Worm (Caenorhabditis elegans): ENCODE results near the gene T24C4.2.

Gene T24C4.2

DNA sequence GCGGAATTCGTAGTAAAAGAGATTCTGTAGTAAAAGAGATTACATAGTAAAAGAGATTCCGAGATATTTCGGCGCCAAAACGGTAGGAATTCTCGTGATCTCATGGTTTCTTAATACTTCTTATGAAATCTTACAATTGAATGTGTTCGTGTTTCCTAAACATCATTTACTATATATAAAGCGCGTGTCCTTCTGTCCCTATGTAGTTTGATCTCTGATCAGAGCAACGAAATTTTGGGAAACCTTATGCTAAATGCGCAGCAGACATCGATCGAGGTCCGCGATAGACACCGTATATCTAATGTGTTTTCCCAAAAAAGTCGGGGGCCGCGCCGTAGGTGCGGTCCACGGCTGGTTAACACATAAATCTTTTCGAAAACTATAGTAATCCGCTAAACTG is 43.0 kb upstream of the T24C4.2 start:
- TF ChIP-seq pbrm-1 (GFP tag; IDR thresholded peaks at IDR 0.05), result 0 out of 2 replicates have a peak, but pooled peaks have one; percentile 19
- TF ChIP-seq snpc-4 (GFP tag; optimal IDR thresholded peaks at IDR 0.05), result peak; percentile 30
- peak in 1 of 4 experiments; percentile 90 for TF ChIP-seq snpc-4 (tag; optimal IDR thresholded peaks at IDR 0.05)
- peak; percentile 64 for TF ChIP-seq snpc-1.1 (tag; optimal IDR thresholded peaks at IDR 0.05; ENCODE audit: insufficient read depth)
- TF ChIP-seq attf-6 (GFP tag; IDR thresholded peaks at IDR 0.05), result peak; percentile 65; the same call in 1 of the 2 replicates
- TF ChIP-seq hmg-1.2 (GFP tag; IDR thresholded peaks at IDR 0.05), result peak; percentile 31; the same call in 1 of the 2 replicates

DNA sequence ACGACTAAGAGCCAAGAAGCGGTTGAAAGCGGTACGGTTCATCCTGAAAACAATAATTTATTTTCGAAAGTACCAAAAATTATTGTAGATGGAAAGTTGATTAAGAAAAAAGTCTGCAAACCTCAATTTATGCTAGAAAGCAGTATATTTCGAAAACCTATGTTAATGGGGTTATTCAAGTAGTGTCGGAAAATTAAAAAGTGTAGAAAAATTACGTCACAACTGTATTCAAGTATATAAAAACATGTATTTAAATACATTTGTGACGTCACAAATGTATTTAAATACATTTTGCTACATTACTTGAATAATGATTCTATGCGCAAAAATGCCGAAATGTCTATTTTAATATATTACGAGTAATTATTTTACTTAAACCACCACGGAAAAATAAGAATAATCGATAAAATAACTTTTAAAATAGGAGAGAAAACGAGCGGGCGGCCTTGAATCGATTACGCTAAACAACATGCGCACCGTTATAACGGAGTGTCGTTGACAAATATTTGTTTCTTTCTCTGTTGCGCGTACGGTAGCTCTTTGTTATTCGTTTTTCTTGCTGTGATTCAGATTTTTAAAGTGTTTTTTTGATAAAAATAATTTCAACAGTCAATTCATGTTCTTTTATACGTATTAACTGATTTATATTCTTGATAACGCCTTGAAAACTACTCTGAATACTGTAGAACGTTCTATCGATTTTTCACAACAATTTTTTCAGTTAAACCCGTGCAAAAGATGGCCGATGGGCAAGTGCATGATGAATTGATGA is 41.0 kb upstream of the T24C4.2 start, which contains the start of the genes F23H11.5 and bra-2:
TSS of gene F23H11.5 (minus strand) at position 51 of the 772 bp plus-strand sequence.
TSS of gene bra-2 (plus strand) at position 722 of the 772 bp plus-strand sequence.
- TF ChIP-seq F23B12.7 (tag; optimal IDR thresholded peaks at IDR 0.05; ENCODE audit: insufficient read depth) (peak; percentile 4), lag-1 (GFP tag; IDR thresholded peaks at IDR 0.05) (no peak), attf-3 (GFP tag; conservative IDR thresholded peaks at IDR 0.05) (peak; percentile 92)

DNA sequence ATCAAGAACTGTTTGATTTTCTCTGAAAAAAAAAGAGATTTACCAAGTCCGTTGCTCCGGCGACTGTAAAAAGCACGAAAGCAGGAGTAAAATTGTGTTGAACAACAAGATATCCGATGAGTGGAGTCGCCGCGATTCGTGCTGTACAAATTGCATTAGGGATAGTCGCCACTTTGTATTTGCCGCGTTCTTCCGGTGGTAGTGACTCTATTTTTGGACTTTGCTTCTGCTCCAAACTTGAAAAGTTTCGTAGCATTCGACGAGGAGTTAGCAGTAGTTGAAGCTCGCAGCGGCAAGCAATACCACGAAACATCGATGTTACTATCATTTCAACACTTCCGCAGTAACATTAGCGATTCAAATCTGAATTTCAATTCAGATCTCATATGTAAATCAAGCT is 39.8 kb upstream of the T24C4.2 start, which contains the start of gene crls-1:
TSS of gene crls-1 (minus strand) at position 363 of the 400 bp plus-strand sequence.
- TF ChIP-seq nhr-179 (tag; optimal IDR thresholded peaks at IDR 0.05), result no peak
- TF ChIP-seq madf-6 (GFP tag; IDR thresholded peaks at IDR 0.05), result peak; percentile 14; the same call in 1 of the 2 replicates
- no peak for TF ChIP-seq xnd-1 (tag; optimal IDR thresholded peaks at IDR 0.05)
- TF ChIP-seq aptf-2 (GFP tag; conservative IDR thresholded peaks at IDR 0.05), result no peak
- TF ChIP-seq F10E7.11 (tag; optimal IDR thresholded peaks at IDR 0.05), result no peak
- TF ChIP-seq B0261.1 (tag; optimal IDR thresholded peaks at IDR 0.05), result no peak
- TF ChIP-seq lsy-27 (tag; optimal IDR thresholded peaks at IDR 0.05; ENCODE audit: borderline replicate concordance, insufficient read depth), result no peak
- TF ChIP-seq chd-7 (tag; optimal IDR thresholded peaks at IDR 0.05), result peak; percentile 25
- no peak for TF ChIP-seq sea-2 (GFP tag; IDR thresholded peaks at IDR 0.05)
- TF ChIP-seq ceh-79 (tag; optimal IDR thresholded peaks at IDR 0.05), result no peak
- no peak for TF ChIP-seq somi-1 (GFP tag; optimal IDR thresholded peaks at IDR 0.05)
- 0 out of 2 replicates have a peak, but pooled peaks have one; percentile 17 for TF ChIP-seq Y95B8A.8 (GFP tag; IDR thresholded peaks at IDR 0.05)
- TF ChIP-seq let-607 (tag; optimal IDR thresholded peaks at IDR 0.05), result no peak
- no peak for TF ChIP-seq T26A5.8 (tag; optimal IDR thresholded peaks at IDR 0.05)
- TF ChIP-seq nfyb-1 (GFP tag; IDR thresholded peaks at IDR 0.05), result 0 out of 2 replicates have a peak, but pooled peaks have one; percentile 37
- no peak for TF ChIP-seq F39B2.1 (GFP tag; IDR thresholded peaks at IDR 0.05)
- peak; percentile 58; the same call in 1 of the 2 replicates for TF ChIP-seq ekl-4 (GFP tag; IDR thresholded peaks at IDR 0.05)
- TF ChIP-seq ets-4 (GFP tag; optimal IDR thresholded peaks at IDR 0.05), result no peak
- no peak for TF ChIP-seq dox-1 (GFP tag; IDR thresholded peaks at IDR 0.05)
- TF ChIP-seq rcor-1 (GFP tag; IDR thresholded peaks at IDR 0.05), result no peak
- no peak for TF ChIP-seq cebp-2 (GFP tag; IDR thresholded peaks at IDR 0.05)
- TF ChIP-seq tbp1 (GFP tag; optimal IDR thresholded peaks at IDR 0.05), result no peak
- TF ChIP-seq ZK185.1 (tag; optimal IDR thresholded peaks at IDR 0.05; ENCODE audit: poor library complexity, severe bottlenecking), result no peak
- TF ChIP-seq Y79H2A.3 (GFP tag; conservative IDR thresholded peaks at IDR 0.05), result no peak
- TF ChIP-seq lsl-1 (GFP tag; optimal IDR thresholded peaks at IDR 0.05), result no peak
- TF ChIP-seq lin-35 (GFP tag; optimal IDR thresholded peaks at IDR 0.05), result no peak
- TF ChIP-seq ceh-100 (GFP tag; IDR thresholded peaks at IDR 0.05), result no peak
- TF ChIP-seq hlh-26 (GFP tag; conservative IDR thresholded peaks at IDR 0.05), result no peak
- TF ChIP-seq B0336.3 (GFP tag; IDR thresholded peaks at IDR 0.05), result 0 out of 2 replicates have a peak, but pooled peaks have one; percentile 30
- TF ChIP-seq ztf-6 (GFP tag; IDR thresholded peaks at IDR 0.05), result no peak
- no peak for TF ChIP-seq ztf-28 (GFP tag; IDR thresholded peaks at IDR 0.05)
- 0 out of 2 replicates have a peak, but pooled peaks have one; percentile 28 for TF ChIP-seq madf-3 (GFP tag; IDR thresholded peaks at IDR 0.05)
- no peak for TF ChIP-seq lir-1 (GFP tag; conservative IDR thresholded peaks at IDR 0.05)
- no peak for TF ChIP-seq K11D2.4 (GFP tag; IDR thresholded peaks at IDR 0.05)

Measured in whole organism, young adult.